Worm (Caenorhabditis elegans): ENCODE results near the gene C27F2.6.
A peak's percentile ranks its signal among the peaks of the same experiment; 100 is the strongest.

The C27F2.6 gene

DNA sequence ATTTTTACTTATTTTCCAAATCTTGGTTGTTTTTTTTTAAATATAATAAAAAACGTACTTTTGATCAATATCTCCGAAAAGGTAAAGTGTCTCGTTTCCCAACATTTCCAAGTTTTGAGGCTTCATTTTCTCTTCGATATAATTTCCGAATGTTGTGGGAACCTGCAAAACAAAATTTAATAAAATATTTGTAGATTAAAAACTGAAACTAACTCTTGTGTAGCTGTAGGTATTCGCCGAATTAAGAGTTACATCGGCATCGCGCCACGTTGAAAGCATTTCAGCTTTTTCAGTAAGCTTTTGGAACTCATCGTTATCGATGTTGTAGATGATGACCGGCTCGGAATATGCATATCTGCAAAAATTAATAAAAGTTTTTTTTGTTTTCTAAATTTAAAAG lies 17.9 kb downstream of the C27F2.6 start, which contains the start of gene vps-22:
vps-22 (minus strand) TSS at position 101 of the 400 bp plus-strand sequence.
- TF ChIP-seq fkh-8 (tag; optimal IDR thresholded peaks at IDR 0.05) (no peak), pqm-1 (tag; optimal IDR thresholded peaks at IDR 0.05) (no peak), vab-15 (tag; optimal IDR thresholded peaks at IDR 0.05) (no peak), efl-1 (optimal IDR thresholded peaks at IDR 0.05) (no peak), efl-1 (GFP tag; optimal IDR thresholded peaks at IDR 0.05 in 1 of 2) (no peak), snpc-4 (tag; optimal IDR thresholded peaks at IDR 0.05) (no peak), lin-14 (GFP tag; optimal IDR thresholded peaks at IDR 0.05) (no peak), nhr-28 (tag; optimal IDR thresholded peaks at IDR 0.05) (no peak), mab-9 (GFP tag; IDR thresholded peaks at IDR 0.05) (no peak)

DNA sequence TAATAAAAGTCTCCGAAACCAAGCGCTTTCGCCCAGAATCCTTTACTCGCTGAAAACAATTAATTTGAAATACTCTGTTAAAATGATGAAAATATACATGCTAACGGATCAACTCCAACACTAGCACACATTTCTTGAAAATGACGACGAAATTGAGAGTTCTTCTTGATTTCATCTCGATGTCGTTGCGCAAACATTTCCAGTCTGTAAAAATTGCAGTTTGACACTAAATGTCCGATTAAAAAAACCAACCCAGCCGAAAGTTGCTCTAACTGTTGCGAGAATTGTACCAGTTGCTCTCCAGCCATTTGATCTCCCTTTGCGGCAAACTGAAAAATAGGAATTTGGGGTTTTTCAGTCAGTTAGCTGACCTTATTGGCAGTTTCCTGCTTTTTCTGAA lies 19.0 kb downstream of the C27F2.6 start:
- TF ChIP-seq efl-1 (optimal IDR thresholded peaks at IDR 0.05) (no peak), efl-1 (GFP tag; optimal IDR thresholded peaks at IDR 0.05 in 1 of 2) (peak in 1 of 2 experiments; percentile 26), unc-62 (GFP tag; optimal IDR thresholded peaks at IDR 0.05) (no peak)

DNA sequence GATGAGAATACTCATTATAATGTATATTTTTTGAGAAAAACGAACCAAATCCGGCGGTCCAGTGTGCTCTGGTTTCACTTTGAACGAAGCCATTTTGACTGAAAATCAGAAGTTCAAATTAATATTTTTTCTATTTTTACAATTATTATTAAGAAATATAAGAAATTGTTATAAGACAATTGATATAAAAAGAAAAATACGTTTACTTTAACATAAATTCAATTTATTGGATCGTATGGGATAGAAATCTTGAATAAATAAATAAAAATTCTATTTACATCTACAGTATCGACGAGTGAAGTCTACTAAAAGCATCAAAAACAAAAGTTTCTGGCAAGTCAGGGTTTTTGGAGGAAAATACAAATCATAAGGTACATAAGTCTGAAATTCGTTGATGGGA lies 20.1 kb downstream of the C27F2.6 start, which contains the start of gene C27F2.4:
C27F2.4 (minus strand) TSS at position 101 of the 400 bp plus-strand sequence.
- TF ChIP-seq swsn-7 (tag; optimal IDR thresholded peaks at IDR 0.05) (no peak), sup-37 (GFP tag; optimal IDR thresholded peaks at IDR 0.05) (no peak), nhr-28 (tag; optimal IDR thresholded peaks at IDR 0.05) (no peak), mdl-1 (tag; optimal IDR thresholded peaks at IDR 0.05) (no peak), sptf-1 (tag; optimal IDR thresholded peaks at IDR 0.05) (no peak), mab-9 (GFP tag; IDR thresholded peaks at IDR 0.05) (no peak), lin-35 (GFP tag; optimal IDR thresholded peaks at IDR 0.05) (no peak)

- no peak for TF ChIP-seq hpl-2 (GFP tag; optimal IDR thresholded peaks at IDR 0.05)
Measured at ce11 chrIII:4956566-4956965, 23.7 kb downstream of the C27F2.6 start, which contains the start of gene C26E6.1. TSS of gene C26E6.1 (plus strand) at chrIII:4956866.

- no peak for TF ChIP-seq lin-14 (GFP tag; optimal IDR thresholded peaks at IDR 0.05)
- no peak for TF ChIP-seq unc-98 (GFP tag; IDR thresholded peaks at IDR 0.05)
- no peak for TF ChIP-seq nhr-77 (tag; optimal IDR thresholded peaks at IDR 0.05)
- no peak for TF ChIP-seq unc-62 (GFP tag; optimal IDR thresholded peaks at IDR 0.05)
- no peak for TF ChIP-seq elt-2 (tag; optimal IDR thresholded peaks at IDR 0.05)
Measured at ce11 chrIII:4952970-4953369, 27.3 kb downstream of the C27F2.6 start.

- TF ChIP-seq nhr-28 (tag; optimal IDR thresholded peaks at IDR 0.05) (no peak), C34B4.2 (tag; optimal IDR thresholded peaks at IDR 0.05) (no peak), C16A3.4 (tag; optimal IDR thresholded peaks at IDR 0.05) (no peak), nhr-76 (tag; optimal IDR thresholded peaks at IDR 0.05) (no peak), fkh-8 (tag; optimal IDR thresholded peaks at IDR 0.05) (no peak), sup-37 (GFP tag; optimal IDR thresholded peaks at IDR 0.05) (no peak)
Measured at ce11 chrIII:4951824-4952223, 28.4 kb downstream of the C27F2.6 start, which contains the start of gene flh-2. TSS of gene flh-2 (plus strand) at chrIII:4952124.

DNA sequence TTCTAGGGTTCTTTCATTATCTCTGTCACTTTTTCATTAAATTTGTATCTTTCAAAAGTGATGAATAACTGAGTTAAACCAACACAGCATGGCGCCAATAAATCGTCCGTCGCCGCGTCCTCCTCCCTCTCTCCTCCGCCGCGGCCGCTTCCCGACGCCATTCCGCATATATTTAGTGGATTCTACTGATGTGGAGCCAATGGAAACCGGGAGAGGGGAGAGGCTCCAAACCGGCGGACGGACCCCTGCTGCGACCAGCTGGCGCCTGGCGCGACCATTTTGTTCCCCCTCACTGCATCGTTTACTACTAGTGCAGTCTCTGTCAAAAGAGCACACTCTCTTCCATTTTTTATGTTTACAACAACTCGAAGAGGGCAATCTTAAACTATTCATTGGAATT lies 29.1 kb downstream of the C27F2.6 start:
- TF ChIP-seq lsy-2 (tag; optimal IDR thresholded peaks at IDR 0.05) (no peak), C34B4.2 (tag; optimal IDR thresholded peaks at IDR 0.05) (no peak), lin-13 (GFP tag; optimal IDR thresholded peaks at IDR 0.05) (no peak), egl-27 (tag; optimal IDR thresholded peaks at IDR 0.05) (no peak), sox-4 (tag; optimal IDR thresholded peaks at IDR 0.05) (no peak), mep-1 (tag; optimal IDR thresholded peaks at IDR 0.05) (no peak), elt-3 (tag; optimal IDR thresholded peaks at IDR 0.05) (no peak), swsn-7 (tag; optimal IDR thresholded peaks at IDR 0.05) (no peak), mab-9 (GFP tag; IDR thresholded peaks at IDR 0.05) (no peak), blmp-1 (tag; optimal IDR thresholded peaks at IDR 0.05) (no peak), nhr-20 (tag; optimal IDR thresholded peaks at IDR 0.05) (no peak), nhr-71 (tag; optimal IDR thresholded peaks at IDR 0.05) (no peak), lin-35 (GFP tag; optimal IDR thresholded peaks at IDR 0.05) (no peak), efl-1 (optimal IDR thresholded peaks at IDR 0.05) (no peak), efl-1 (GFP tag; optimal IDR thresholded peaks at IDR 0.05 in 1 of 2) (no peak), zag-1 (tag; optimal IDR thresholded peaks at IDR 0.05) (no peak), nhr-77 (tag; optimal IDR thresholded peaks at IDR 0.05) (no peak)
